Fruit fly (Drosophila melanogaster) whole organism, embryonic: ENCODE measurements around the gene papi.
A peak's percentile ranks its signal among the peaks of the same experiment; 100 is the strongest.

Experiments used
- Atf6 ChIP-seq: fragments of 200-800 bp; sonication (Bioruptor generic); IDR thresholded peaks from 2 replicates; pipeline ENCODE4 v1.3.6; 2022; ENCODE audit warnings: missing biosample characterization, missing genetic modification characterization
- CG10431 ChIP-seq: fragments of 200-800 bp; sonication (Bioruptor generic); optimal IDR thresholded peaks from 3 replicates; lab custom pipeline; 2018; ENCODE audit warnings: missing biosample characterization, mild to moderate bottlenecking, missing genetic modification characterization
- CG11695 ChIP-seq: fragments of 200-800 bp; sonication (Bioruptor generic); IDR thresholded peaks from 3 replicates; pipeline ENCODE4 v1.3.6; 2022; ENCODE audit warnings: missing biosample characterization, missing genetic modification characterization
- CG15073 ChIP-seq: fragments of 200-800 bp; sonication (Bioruptor generic); optimal IDR thresholded peaks from 2 replicates; lab custom pipeline; 2016; ENCODE audit warnings: missing biosample characterization, missing genetic modification characterization
- CG15269 ChIP-seq: fragments of 200-800 bp; sonication (Bioruptor generic); optimal IDR thresholded peaks from 2 replicates; lab custom pipeline; 2018; ENCODE audit warnings: missing biosample characterization, mild to moderate bottlenecking, missing genetic modification characterization, moderate library complexity
- CG15696 ChIP-seq: fragments of 200-800 bp; sonication (Bioruptor generic); optimal IDR thresholded peaks from 2 replicates; lab custom pipeline; 2019; ENCODE audit warnings: missing biosample characterization, mild to moderate bottlenecking, missing genetic modification characterization, moderate library complexity
- CG1603 ChIP-seq: fragments of 200-800 bp; sonication (Bioruptor generic); optimal IDR thresholded peaks from 2 replicates; lab custom pipeline; 2019; ENCODE audit warnings: missing biosample characterization, mild to moderate bottlenecking, missing genetic modification characterization, moderate library complexity
- CG17385 ChIP-seq: fragments of 200-800 bp; sonication (Bioruptor generic); optimal IDR thresholded peaks from 3 replicates; lab custom pipeline; 2018; ENCODE audit warnings: missing biosample characterization, mild to moderate bottlenecking, missing genetic modification characterization
- CG17612 ChIP-seq: fragments of 200-800 bp; sonication (Bioruptor generic); IDR thresholded peaks from 2 replicates; pipeline ENCODE4 v1.3.6; 2022; ENCODE audit warnings: missing biosample characterization, missing genetic modification characterization
- CG18764 ChIP-seq: fragments of 200-800 bp; sonication (Bioruptor generic); optimal IDR thresholded peaks from 3 replicates; lab custom pipeline; 2016; ENCODE audit warnings: missing biosample characterization, missing genetic modification characterization
- CG2202 ChIP-seq: fragments of 200-800 bp; sonication (Bioruptor generic); optimal IDR thresholded peaks from 2 replicates; lab custom pipeline; 2018; ENCODE audit warnings: missing biosample characterization, mild to moderate bottlenecking, missing genetic modification characterization
- CG2678 ChIP-seq: fragments of 200-800 bp; sonication (Bioruptor generic); optimal IDR thresholded peaks from 3 replicates; lab custom pipeline; 2019; ENCODE audit warnings: missing biosample characterization, mild to moderate bottlenecking, missing genetic modification characterization, moderate library complexity
- CG30020 ChIP-seq: fragments of 200-800 bp; optimal IDR thresholded peaks from 2 replicates; lab custom pipeline; 2019; ENCODE audit warnings: missing biosample characterization, mild to moderate bottlenecking, missing genetic modification characterization, moderate library complexity
- CG30431 ChIP-seq: fragments of 200-800 bp; sonication (Bioruptor generic); optimal IDR thresholded peaks from 2 replicates; lab custom pipeline; 2017; ENCODE audit warnings: missing biosample characterization, missing genetic modification characterization
- CG32767 ChIP-seq: fragments of 200-800 bp; sonication (Bioruptor generic); IDR thresholded peaks from 2 replicates; pipeline ENCODE4 v1.3.6; 2022; ENCODE audit warnings: missing biosample characterization, missing genetic modification characterization
- CG42726 ChIP-seq: fragments of 200-800 bp; sonication (Bioruptor generic); IDR thresholded peaks from 2 replicates; pipeline ENCODE4 v1.3.6; 2022; ENCODE audit warnings: missing biosample characterization, missing genetic modification characterization; ENCODE audit not compliant: partially characterized antibody
- CG43689 ChIP-seq: fragments of 200-800 bp; sonication (Bioruptor generic); IDR thresholded peaks from 2 replicates; pipeline ENCODE4 v1.3.6; 2022; ENCODE audit warnings: missing biosample characterization, missing genetic modification characterization
- CG6272 ChIP-seq: fragments of 200-800 bp; sonication (Bioruptor generic); IDR thresholded peaks from 2 replicates; pipeline ENCODE4 v1.3.6; 2022; ENCODE audit warnings: missing biosample characterization, missing genetic modification characterization
- CG7357 ChIP-seq: fragments of 200-800 bp; sonication (Bioruptor generic); IDR thresholded peaks from 3 replicates; pipeline ENCODE4 v1.3.6; 2022; ENCODE audit warnings: missing biosample characterization, missing genetic modification characterization
- CG8944 ChIP-seq: fragments of 200-800 bp; sonication (Bioruptor generic); optimal IDR thresholded peaks from 3 replicates; lab custom pipeline; 2016; ENCODE audit warnings: missing biosample characterization, missing genetic modification characterization
- Dek ChIP-seq: fragments of 200-800 bp; sonication (Bioruptor generic); optimal IDR thresholded peaks from 3 replicates; lab custom pipeline; 2019; ENCODE audit warnings: missing biosample characterization, mild to moderate bottlenecking, missing genetic modification characterization, moderate library complexity
- Dref ChIP-seq: fragments of 200-800 bp; sonication (Bioruptor generic); IDR thresholded peaks from 2 replicates; pipeline ENCODE4 v1.3.6; 2022; ENCODE audit warnings: missing biosample characterization, missing genetic modification characterization
- ERR ChIP-seq: fragments of 200-800 bp; sonication (Bioruptor generic); optimal IDR thresholded peaks from 2 replicates; lab custom pipeline; 2016; ENCODE audit warnings: missing biosample characterization, missing genetic modification characterization
- Fer2 ChIP-seq: fragments of 200-800 bp; sonication (Bioruptor generic); optimal IDR thresholded peaks from 2 replicates; lab custom pipeline; 2018; ENCODE audit warnings: missing biosample characterization, mild to moderate bottlenecking, missing genetic modification characterization, moderate library complexity
- HLH3B ChIP-seq: fragments of 200-800 bp; sonication (Bioruptor generic); IDR thresholded peaks from 2 replicates; pipeline ENCODE4 v1.3.6; 2022; ENCODE audit warnings: missing biosample characterization, missing genetic modification characterization
- HmgZ ChIP-seq: fragments of 200-800 bp; sonication (Bioruptor generic); optimal IDR thresholded peaks from 2 replicates; lab custom pipeline; 2018; ENCODE audit warnings: missing biosample characterization, mild to moderate bottlenecking, missing genetic modification characterization
- Mrtf ChIP-seq: fragments of 200-800 bp; sonication (Bioruptor generic); IDR thresholded peaks from 3 replicates; pipeline ENCODE4 v1.3.6; 2022; ENCODE audit warnings: missing biosample characterization, missing genetic modification characterization
- NK7.1 ChIP-seq: fragments of 200-800 bp; sonication (Bioruptor generic); optimal IDR thresholded peaks from 3 replicates; lab custom pipeline; 2016; ENCODE audit warnings: missing biosample characterization, missing genetic modification characterization
- NfI ChIP-seq: fragments of 200-800 bp; sonication (Bioruptor generic); optimal IDR thresholded peaks from 3 replicates; lab custom pipeline; 2018; ENCODE audit warnings: missing biosample characterization, mild to moderate bottlenecking, missing genetic modification characterization, moderate library complexity
- Oaz ChIP-seq: fragments of 200-800 bp; sonication (Bioruptor generic); IDR thresholded peaks from 2 replicates; pipeline ENCODE4 v1.3.6; 2022; ENCODE audit warnings: missing biosample characterization, missing genetic modification characterization
- Side ChIP-seq: fragments of 200-800 bp; sonication (Bioruptor generic); optimal IDR thresholded peaks from 2 replicates; lab custom pipeline; 2016; ENCODE audit warnings: missing biosample characterization, missing genetic modification characterization
- Sry-δ ChIP-seq: fragments of 200-800 bp; sonication (Bioruptor generic); optimal IDR thresholded peaks from 2 replicates; lab custom pipeline; 2016; ENCODE audit warnings: missing biosample characterization, missing genetic modification characterization
- ara ChIP-seq: fragments of 200-800 bp; sonication (Bioruptor generic); IDR thresholded peaks from 2 replicates; pipeline ENCODE4 v1.3.6; 2022; ENCODE audit warnings: missing biosample characterization, missing genetic modification characterization
- bbx ChIP-seq: fragments of 200-800 bp; sonication (Bioruptor generic); IDR thresholded peaks from 2 replicates; pipeline ENCODE4 v1.3.6; 2022; ENCODE audit warnings: missing biosample characterization, missing genetic modification characterization; ENCODE audit not compliant: partially characterized antibody
- chm ChIP-seq: fragments of 200-800 bp; sonication (Bioruptor generic); IDR thresholded peaks from 2 replicates; pipeline ENCODE4 v1.3.6; 2022; ENCODE audit warnings: missing biosample characterization, missing genetic modification characterization
- ems ChIP-seq: fragments of 200-800 bp; sonication (Bioruptor generic); optimal IDR thresholded peaks from 3 replicates; lab custom pipeline; 2016; ENCODE audit warnings: missing biosample characterization, missing genetic modification characterization
- esg ChIP-seq: fragments of 200-800 bp; sonication (Bioruptor generic); conservative IDR thresholded peaks from 2 replicates; pipeline ENCODE4 v1.3.6; 2022; ENCODE audit warnings: missing biosample characterization, missing genetic modification characterization
- fd96Cb ChIP-seq: fragments of 200-800 bp; sonication (Bioruptor generic); optimal IDR thresholded peaks from 2 replicates; lab custom pipeline; 2018; ENCODE audit warnings: missing biosample characterization, mild to moderate bottlenecking, missing genetic modification characterization, moderate library complexity
- gem ChIP-seq: fragments of 200-800 bp; sonication (Bioruptor generic); optimal IDR thresholded peaks from 2 replicates; lab custom pipeline; 2019; ENCODE audit warnings: missing biosample characterization, mild to moderate bottlenecking, missing genetic modification characterization, moderate library complexity
- hbn ChIP-seq: fragments of 200-800 bp; sonication (Bioruptor generic); IDR thresholded peaks from 2 replicates; pipeline ENCODE4 v1.3.6; 2022; ENCODE audit warnings: missing biosample characterization, missing genetic modification characterization; ENCODE audit not compliant: partially characterized antibody
- insv ChIP-seq, 2 experiments: fragments of 200-800 bp; sonication (Bioruptor generic); optimal IDR thresholded peaks; 3 replicates each; lab custom pipeline; 2016 to 2018; ENCODE audit warnings: missing biosample characterization in 2 of 2, missing genetic modification characterization in 2 of 2
- inv ChIP-seq: fragments of 200-800 bp; sonication (Bioruptor generic); IDR thresholded peaks from 2 replicates; pipeline ENCODE4 v1.3.6; 2022; ENCODE audit warnings: missing biosample characterization, missing genetic modification characterization; ENCODE audit not compliant: partially characterized antibody
- lbe ChIP-seq: fragments of 200-800 bp; sonication (Bioruptor generic); optimal IDR thresholded peaks from 2 replicates; lab custom pipeline; 2016; ENCODE audit warnings: missing biosample characterization, mild to moderate bottlenecking, missing genetic modification characterization
- lmd ChIP-seq: fragments of 200-800 bp; sonication (Bioruptor generic); IDR thresholded peaks from 2 replicates; pipeline ENCODE4 v1.3.6; 2022; ENCODE audit warnings: missing biosample characterization, missing genetic modification characterization
- mld ChIP-seq: fragments of 200-800 bp; sonication (Bioruptor generic); IDR thresholded peaks from 3 replicates; pipeline ENCODE4 v1.3.6; 2022; ENCODE audit warnings: missing biosample characterization, missing genetic modification characterization; ENCODE audit not compliant: partially characterized antibody
- nerfin-1 ChIP-seq: fragments of 200-800 bp; sonication (Bioruptor generic); optimal IDR thresholded peaks from 3 replicates; lab custom pipeline; 2019; ENCODE audit warnings: missing biosample characterization, mild to moderate bottlenecking, missing genetic modification characterization, moderate library complexity
- pum ChIP-seq: fragments of 200-800 bp; sonication (Bioruptor generic); optimal IDR thresholded peaks from 2 replicates; lab custom pipeline; 2016; ENCODE audit warnings: missing biosample characterization, missing genetic modification characterization
- run ChIP-seq: fragments of 200-800 bp; sonication (Bioruptor generic); optimal IDR thresholded peaks from 3 replicates; lab custom pipeline; 2018; ENCODE audit warnings: missing biosample characterization, mild to moderate bottlenecking, missing genetic modification characterization
- slp2 ChIP-seq: fragments of 200-800 bp; sonication (Bioruptor generic); optimal IDR thresholded peaks from 2 replicates; lab custom pipeline; 2016; ENCODE audit warnings: missing biosample characterization, missing genetic modification characterization
- ssp ChIP-seq: fragments of 200-800 bp; sonication (Bioruptor generic); IDR thresholded peaks from 2 replicates; pipeline ENCODE4 v1.3.6; 2022; ENCODE audit warnings: missing biosample characterization, missing genetic modification characterization
- ttk ChIP-seq: fragments of 200-800 bp; sonication (Bioruptor generic); IDR thresholded peaks from 2 replicates; pipeline ENCODE4 v2.1.2; 2022; ENCODE audit warnings: missing biosample characterization, missing genetic modification characterization
- wor ChIP-seq: fragments of 200-800 bp; sonication (Bioruptor generic); IDR thresholded peaks from 2 replicates; pipeline ENCODE4 v1.3.6; 2022; ENCODE audit warnings: missing biosample characterization, missing genetic modification characterization

papi gene

DNA sequence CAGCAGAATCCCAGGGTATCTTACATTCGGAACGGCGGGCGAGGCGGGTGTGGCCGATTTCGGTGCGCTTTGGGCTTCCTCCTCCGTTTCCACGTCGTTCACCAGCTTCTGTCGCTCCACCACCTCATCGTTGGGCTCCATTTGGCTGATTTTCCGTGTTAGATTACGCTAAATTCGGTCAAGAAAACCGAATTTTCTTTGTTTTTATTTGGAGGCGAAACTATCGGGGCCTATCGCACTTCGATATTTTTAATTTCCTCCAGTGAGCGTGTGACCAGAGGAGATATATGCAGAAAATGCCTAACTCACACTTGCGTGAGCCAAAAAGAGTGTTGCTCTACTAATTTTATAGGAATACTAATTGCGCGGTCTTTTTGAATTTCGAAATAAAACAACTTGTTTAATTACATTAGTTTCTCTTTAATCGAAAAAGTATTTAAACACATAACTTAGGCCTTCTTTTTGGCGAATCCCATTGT is 28.4 kb upstream of the papi start, which contains the start of gene CG10874 (continued):
- TF ChIP-seq Side (GFP tag; lab: Kevin White, UChicago) (no peak), inv (no peak), Fer2 (no peak), CG2202 (tag; lab: Kevin White, UChicago) (no peak), CG8944 (GFP tag; lab: Kevin White, UChicago) (no peak), CG11695 (GFP tag; lab: Robert Waterston, UW) (no peak), ERR (no peak), wor (no peak), CG18764 (GFP tag; lab: Kevin White, UChicago) (peak; percentile 98), lmd (GFP tag; lab: Robert Waterston, UW) (no peak), CG32767 (GFP tag; lab: Robert Waterston, UW) (no peak), NK7.1 (GFP tag; lab: Kevin White, UChicago) (no peak), CG30431 (GFP tag; lab: Kevin White, UChicago) (no peak), CG1603 (tag; lab: Kevin White, UChicago) (peak; percentile 72), CG7357 (no peak), run (tag; lab: Kevin White, UChicago) (no peak), HLH3B (GFP tag; lab: Robert Waterston, UW) (no peak), esg (GFP tag; lab: Robert Waterston, UW) (no peak), ttk (GFP tag; lab: Robert Waterston, UW) (no peak), CG2678 (tag; lab: Kevin White, UChicago) (no peak), ssp (no peak), chm (GFP tag; lab: Robert Waterston, UW) (no peak), NfI (peak; percentile 31), CG10431 (GFP tag; lab: Kevin White, UChicago) (no peak), Mrtf (GFP tag; lab: Robert Waterston, UW) (no peak), slp2 (GFP tag; lab: Kevin White, UChicago) (no peak), mld (GFP tag; lab: Robert Waterston, UW) (no peak), Dref (GFP tag; lab: Robert Waterston, UW) (no peak), insv (GFP tag; optimal IDR thresholded peaks at IDR 0.05; lab: Kevin White, UChicago) (peak in 1 of 2 experiments; percentile 6), ems (GFP tag; lab: Kevin White, UChicago) (no peak), bbx (GFP tag; lab: Robert Waterston, UW) (no peak), CG17385 (GFP tag; lab: Kevin White, UChicago) (no peak), fd96Cb (tag; lab: Kevin White, UChicago) (no peak), nerfin-1 (tag; lab: Kevin White, UChicago) (no peak), CG30020 (peak; percentile 17), CG17612 (GFP tag; lab: Robert Waterston, UW) (no peak), pum (GFP tag; lab: Kevin White, UChicago) (no peak), Oaz (GFP tag; lab: Robert Waterston, UW) (no peak), CG43689 (GFP tag; lab: Robert Waterston, UW) (no peak), CG15269 (no peak), Sry-δ (GFP tag; lab: Kevin White, UChicago) (peak; percentile 71), ara (GFP tag; lab: Robert Waterston, UW) (no peak), lbe (GFP tag; lab: Kevin White, UChicago) (no peak), gem (tag; lab: Kevin White, UChicago) (peak; percentile 4), Dek (peak; percentile 17), CG6272 (no peak), CG42726 (GFP tag; lab: Robert Waterston, UW) (no peak), hbn (no peak), CG15073 (GFP tag; lab: Kevin White, UChicago) (no peak), HmgZ (tag; lab: Kevin White, UChicago) (peak; percentile 60), Atf6 (no peak), CG15696 (no peak)
